Fruit fly (Drosophila melanogaster): ENCODE results near the gene CG3061.

The CG3061 gene

DNA sequence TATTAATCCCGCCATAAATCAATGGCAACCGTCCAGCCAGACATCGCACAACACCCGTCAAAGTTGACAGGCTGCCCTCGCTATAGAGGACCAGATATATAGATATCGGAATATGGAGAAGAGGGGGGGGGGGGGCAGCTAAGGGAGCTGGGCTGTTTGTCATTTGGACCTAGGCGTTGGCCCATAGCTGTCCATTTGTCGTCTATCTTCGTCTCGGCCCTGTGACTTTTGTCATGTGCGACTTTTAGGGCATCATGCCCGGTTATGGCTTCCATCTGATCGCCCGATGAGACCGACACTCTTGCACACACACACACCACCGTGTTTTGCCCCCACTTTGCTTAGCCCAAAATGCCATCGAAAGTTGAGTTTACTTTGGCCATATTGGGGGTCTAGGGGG is 34.4 kb upstream of the CG3061 start (continued):
- TF ChIP-seq CrebB (tag; optimal IDR thresholded peaks at IDR 0.05) (no peak), CG11398 (GFP tag; optimal IDR thresholded peaks at IDR 0.05) (no peak), gfzf (GFP tag; optimal IDR thresholded peaks at IDR 0.05) (no peak), Ptx1 (GFP tag; IDR thresholded peaks at IDR 0.05) (no peak; the same call in 1 of the 2 replicates), kay (GFP tag; optimal IDR thresholded peaks at IDR 0.05) (no peak), Hmr (GFP tag; optimal IDR thresholded peaks at IDR 0.05) (no peak), CG17186 (GFP tag; optimal IDR thresholded peaks at IDR 0.05) (no peak), dmrt11E (tag; optimal IDR thresholded peaks at IDR 0.05) (no peak), CG6175 (GFP tag; IDR thresholded peaks at IDR 0.05) (no peak), Hr78 (GFP tag; optimal IDR thresholded peaks at IDR 0.05) (peak in 1 of 2 experiments; percentile 51), fu2 (GFP tag; optimal IDR thresholded peaks at IDR 0.05) (no peak), cg (GFP tag; optimal IDR thresholded peaks at IDR 0.05) (peak; percentile 22), CG10543 (GFP tag; optimal IDR thresholded peaks at IDR 0.05) (peak; percentile 76), CG10979 (tag; optimal IDR thresholded peaks at IDR 0.05) (no peak), CG11456 (GFP tag; IDR thresholded peaks at IDR 0.05) (no peak), stwl (tag; optimal IDR thresholded peaks at IDR 0.05) (no peak), zfh2 (GFP tag; optimal IDR thresholded peaks at IDR 0.05) (peak; percentile 1), CG17359 (tag; optimal IDR thresholded peaks at IDR 0.05) (no peak), ro (GFP tag; IDR thresholded peaks at IDR 0.05) (no peak), CG8388 (GFP tag; optimal IDR thresholded peaks at IDR 0.05) (no peak), ash1 (GFP tag; optimal IDR thresholded peaks at IDR 0.05) (no peak), CG14667 (GFP tag; IDR thresholded peaks at IDR 0.05) (no peak), fd64A (GFP tag; optimal IDR thresholded peaks at IDR 0.05) (no peak), CG3281 (GFP tag; optimal IDR thresholded peaks at IDR 0.05) (no peak), HLH4C (GFP tag; IDR thresholded peaks at IDR 0.05; ENCODE audit: partially characterized antibody) (no peak), nom (GFP tag; optimal IDR thresholded peaks at IDR 0.05) (no peak), nau (GFP tag; optimal IDR thresholded peaks at IDR 0.05) (no peak), Atf3 (GFP tag; optimal IDR thresholded peaks at IDR 0.05) (no peak), CG4707 (GFP tag; optimal IDR thresholded peaks at IDR 0.05) (no peak), CG9797 (GFP tag; optimal IDR thresholded peaks at IDR 0.05) (no peak), Nf-YB (GFP tag; optimal IDR thresholded peaks at IDR 0.05) (no peak), pan (optimal IDR thresholded peaks at IDR 0.05) (no peak), pan (GFP tag; optimal IDR thresholded peaks at IDR 0.05 in 1 of 2, IDR thresholded peaks at IDR 0.05 in 1 of 2) (no peak), pnt (GFP tag; optimal IDR thresholded peaks at IDR 0.05) (no peak), zen2 (GFP tag; IDR thresholded peaks at IDR 0.05; ENCODE audit: partially characterized antibody) (no peak), Dref (GFP tag; IDR thresholded peaks at IDR 0.05) (no peak), CG11696 (GFP tag; IDR thresholded peaks at IDR 0.05) (no peak), h (optimal IDR thresholded peaks at IDR 0.05) (no peak), Bteb2 (GFP tag; optimal IDR thresholded peaks at IDR 0.05) (no peak), CG6854 (GFP tag; optimal IDR thresholded peaks at IDR 0.05) (no peak), CG3726 (GFP tag; IDR thresholded peaks at IDR 0.05) (no peak), CG4617 (GFP tag; optimal IDR thresholded peaks at IDR 0.05; ENCODE audit: borderline replicate concordance) (no peak), Doc2 (GFP tag; IDR thresholded peaks at IDR 0.05) (no peak), CG15011 (GFP tag; optimal IDR thresholded peaks at IDR 0.05) (no peak), ftz-f1 (GFP tag; optimal IDR thresholded peaks at IDR 0.05) (peak; percentile 31), CG12942 (GFP tag; optimal IDR thresholded peaks at IDR 0.05) (no peak), CG33557 (GFP tag; optimal IDR thresholded peaks at IDR 0.05) (no peak), grau (tag; optimal IDR thresholded peaks at IDR 0.05) (peak; percentile 88), dati (GFP tag; IDR thresholded peaks at IDR 0.05) (no peak), Blimp-1 (GFP tag; optimal IDR thresholded peaks at IDR 0.05) (no peak), ewg (GFP tag; optimal IDR thresholded peaks at IDR 0.05) (no peak)
